Fruit fly (Drosophila melanogaster): ENCODE data around the gene CG42366.

DNA sequence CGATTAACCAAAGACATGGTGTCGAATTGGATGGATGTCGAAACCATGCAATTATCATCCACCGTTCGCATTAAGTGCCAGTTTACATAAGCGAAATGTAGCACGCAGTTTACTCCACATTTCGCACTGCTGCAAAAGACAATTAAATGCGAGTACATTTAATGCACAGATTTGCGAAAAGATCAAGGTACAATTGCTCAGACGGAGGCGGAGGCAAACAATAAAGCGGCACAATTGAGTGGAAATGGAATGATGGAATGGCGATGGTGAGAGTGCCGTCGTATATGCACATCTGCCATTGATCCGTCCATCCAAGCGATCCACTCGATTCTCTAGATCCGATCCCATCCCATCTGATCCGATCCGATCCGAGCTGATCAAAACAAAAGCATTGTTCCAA lies 20.1 kb downstream of the CG42366 start:
- TF ChIP-seq gl (tag; optimal IDR thresholded peaks at IDR 0.05) (peak; percentile 71), CG13204 (GFP tag; optimal IDR thresholded peaks at IDR 0.05) (no peak), CG9948 (tag; optimal IDR thresholded peaks at IDR 0.05) (no peak), rn (GFP tag; IDR thresholded peaks at IDR 0.05) (no peak), CG17806 (tag; optimal IDR thresholded peaks at IDR 0.05) (no peak), EcR (GFP tag; optimal IDR thresholded peaks at IDR 0.05) (no peak), CG32121 (GFP tag; IDR thresholded peaks at IDR 0.05) (peak; percentile 21; the same call in 1 of the 2 replicates), CG8159 (tag; optimal IDR thresholded peaks at IDR 0.05) (no peak), Snoo (tag; optimal IDR thresholded peaks at IDR 0.05) (no peak), Ets98B (GFP tag; IDR thresholded peaks at IDR 0.05) (no peak)

All from whole organism, pupa.